Worm (Caenorhabditis elegans) whole organism, L4 larva: ENCODE results near the gene idpp-11.

Experiments
- F26F4.8 ChIP-seq: fragments of 200-800 bp; sonication (Bioruptor generic); conservative IDR thresholded peaks from 2 replicates; pipeline ENCODE4 v1.3.6; 2022; ENCODE audit warnings: missing genetic modification characterization, missing compliant biosample characterization
- ZK546.5 ChIP-seq, 2 experiments: sonication (generic microtip); optimal IDR thresholded peaks; 2 replicates each; lab custom pipeline; 2017; ENCODE audit warnings: missing biosample characterization in 2 of 2, missing genetic modification characterization in 2 of 2
- aha-1 ChIP-seq: fragments of 150-350 bp; peaks from one replicate; lab custom pipeline; 2014; ENCODE audit warnings: missing biosample characterization, missing genetic modification characterization
- dpl-1 ChIP-seq: fragments of 150-350 bp; optimal IDR thresholded peaks from 2 replicates; lab custom pipeline; 2014; ENCODE audit warnings: missing biosample characterization, missing genetic modification reagents, missing genetic modification characterization
- egl-43 ChIP-seq: fragments of 200-800 bp; sonication (Bioruptor generic); IDR thresholded peaks from 2 replicates; pipeline ENCODE4 v1.3.6; 2022; ENCODE audit warnings: missing genetic modification reagents, missing genetic modification characterization, missing compliant biosample characterization
- hif-1 ChIP-seq, 2 experiments: sonication (generic microtip); optimal IDR thresholded peaks; 2 replicates each; lab custom pipeline; 2016 to 2017; ENCODE audit warnings: missing compliant biosample characterization in 2 of 2, missing genetic modification characterization in 2 of 2, missing genetic modification reagents in 2 of 2, missing genotype in 2 of 2, mild to moderate bottlenecking in 1 of 2
- lin-39 ChIP-seq: fragments of 150-350 bp; optimal IDR thresholded peaks from 2 replicates; lab custom pipeline; 2014; ENCODE audit warnings: missing biosample characterization, missing genetic modification reagents, missing genetic modification characterization
- mes-2 ChIP-seq: sonication (generic microtip); optimal IDR thresholded peaks from 2 replicates; lab custom pipeline; 2016; ENCODE audit warnings: missing genotype, mild to moderate bottlenecking, missing genetic modification characterization, missing compliant biosample characterization; ENCODE audit not compliant: poor library complexity, severe bottlenecking
- nhr-10 ChIP-seq: fragments of 150-350 bp; optimal IDR thresholded peaks from 2 replicates; lab custom pipeline; 2014; ENCODE audit warnings: missing biosample characterization, missing genetic modification characterization
- pqm-1 ChIP-seq: sonication (generic microtip); optimal IDR thresholded peaks from 2 replicates; lab custom pipeline; 2017; ENCODE audit warnings: missing biosample characterization, missing genetic modification characterization
- unc-39 ChIP-seq: sonication (generic microtip); optimal IDR thresholded peaks from 2 replicates; lab custom pipeline; 2017; ENCODE audit warnings: missing biosample characterization, missing genetic modification characterization
- unc-62 ChIP-seq, 3 experiments: fragments of 150-350 bp in 1 of 3; sonication (generic microtip); optimal IDR thresholded peaks in 2 of 3; peaks in 1 of 3; 1 replicate in 1 of 3; 2 replicates in 2 of 3; lab custom pipeline; 2014 to 2017; ENCODE audit warnings: missing biosample characterization in 3 of 3, missing genetic modification characterization in 3 of 3, missing genetic modification reagents in 3 of 3, missing genotype in 1 of 3
- ztf-11 ChIP-seq: fragments of 150-350 bp; optimal IDR thresholded peaks from 2 replicates; lab custom pipeline; 2014; ENCODE audit warnings: missing biosample characterization, missing genetic modification characterization

DNA sequence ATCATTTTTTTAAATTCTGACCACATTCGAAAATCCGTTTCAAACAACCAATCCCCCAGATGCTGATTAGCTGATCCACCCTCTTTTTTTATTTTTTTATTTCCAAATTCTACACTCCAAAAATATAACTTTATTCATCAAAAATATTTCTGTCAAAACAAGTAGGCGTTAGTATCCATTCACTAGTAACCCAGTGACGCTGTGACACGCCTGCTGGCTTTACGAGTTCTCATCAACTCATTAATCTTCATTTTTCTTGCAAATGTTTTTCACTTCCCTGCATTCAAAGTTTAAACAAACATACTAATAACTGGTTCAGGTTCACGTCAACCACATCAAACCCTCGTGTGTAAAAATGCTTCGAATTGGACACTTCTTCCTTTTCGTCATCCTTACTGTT is 3.8 kb upstream of the idpp-11 start, which contains the start of gene nlp-101:
- TF ChIP-seq aha-1 (tag; lab: Kevin White, UChicago) (no peak), ZK546.5 (tag; optimal IDR thresholded peaks at IDR 0.05; lab: Kevin White, UChicago) (no peak), unc-62 (GFP tag; optimal IDR thresholded peaks at IDR 0.05 in 1 of 2; lab: Kevin White, UChicago) (peak in 1 of 2 experiments; percentile 1), unc-62 (tag; optimal IDR thresholded peaks at IDR 0.05; lab: Kevin White, UChicago) (no peak), pqm-1 (no peak), hif-1 (tag; optimal IDR thresholded peaks at IDR 0.05; lab: Kevin White, UChicago) (no peak), lin-39 (tag; lab: Kevin White, UChicago) (no peak), mes-2 (tag; lab: Kevin White, UChicago) (no peak), ztf-11 (tag; lab: Kevin White, UChicago) (no peak), egl-43 (GFP tag; lab: Robert Waterston, UW) (no peak), nhr-10 (tag; lab: Kevin White, UChicago) (no peak), unc-39 (tag; lab: Kevin White, UChicago) (no peak), dpl-1 (GFP tag; lab: Kevin White, UChicago) (no peak), F26F4.8 (GFP tag; lab: Robert Waterston, UW) (no peak)
